Fruit fly (Drosophila melanogaster): ENCODE data around the gene Prosalpha4.

Gene Prosalpha4

dm6 chrX:16263415-16263814 is 12.7 kb upstream of the Prosalpha4 start (continued):
- TF ChIP-seq CG4328 (GFP tag; optimal IDR thresholded peaks at IDR 0.05) (peak; percentile 1), Sry-δ (GFP tag; optimal IDR thresholded peaks at IDR 0.05) (peak; percentile 15), ham (GFP tag; IDR thresholded peaks at IDR 0.05) (no peak), CG11695 (GFP tag; IDR thresholded peaks at IDR 0.05) (peak; percentile 78), CG30403 (GFP tag; optimal IDR thresholded peaks at IDR 0.05) (peak; percentile 68), CG6765 (GFP tag; optimal IDR thresholded peaks at IDR 0.05) (peak; percentile 20), z (GFP tag; IDR thresholded peaks at IDR 0.05) (0 out of 3 replicates have a peak, but pooled peaks have one; percentile 32), CoRest (tag; optimal IDR thresholded peaks at IDR 0.05) (peak; percentile 76), CG15011 (GFP tag; optimal IDR thresholded peaks at IDR 0.05) (peak; percentile 40), Sin3A (optimal IDR thresholded peaks at IDR 0.05) (no peak), pita (GFP tag; optimal IDR thresholded peaks at IDR 0.05) (no peak), caup (GFP tag; optimal IDR thresholded peaks at IDR 0.05; ENCODE audit: severe bottlenecking) (peak; percentile 73), unc-4 (GFP tag; IDR thresholded peaks at IDR 0.05; ENCODE audit: partially characterized antibody) (no peak), pb (GFP tag; optimal IDR thresholded peaks at IDR 0.05) (no peak), inv (GFP tag; IDR thresholded peaks at IDR 0.05; ENCODE audit: partially characterized antibody) (no peak), Side (GFP tag; optimal IDR thresholded peaks at IDR 0.05) (peak; percentile 30), YL-1 (GFP tag; optimal IDR thresholded peaks at IDR 0.05) (no peak), CG18262 (tag; optimal IDR thresholded peaks at IDR 0.05) (peak; percentile 79), CG11093 (GFP tag; IDR thresholded peaks at IDR 0.05) (peak; percentile 62; the same call in 1 of the 3 replicates), CG17802 (tag; optimal IDR thresholded peaks at IDR 0.05) (peak; percentile 43), B-H1 (GFP tag; IDR thresholded peaks at IDR 0.05) (peak; percentile 75), CG1024 (GFP tag; IDR thresholded peaks at IDR 0.05) (peak; percentile 58; the same call in 1 of the 2 replicates), Hr3 (GFP tag; optimal IDR thresholded peaks at IDR 0.05) (peak; percentile 66), sr (GFP tag; IDR thresholded peaks at IDR 0.05) (0 out of 3 replicates have a peak, but pooled peaks have one; percentile 28), CHES-1-like (GFP tag; optimal IDR thresholded peaks at IDR 0.05) (no peak), CG15479 (GFP tag; optimal IDR thresholded peaks at IDR 0.05) (no peak), CG14667 (GFP tag; IDR thresholded peaks at IDR 0.05) (peak; percentile 60), CG18764 (GFP tag; optimal IDR thresholded peaks at IDR 0.05) (peak; percentile 67), Sox100B (GFP tag; optimal IDR thresholded peaks at IDR 0.05) (no peak), CG15073 (GFP tag; optimal IDR thresholded peaks at IDR 0.05) (peak; percentile 38), abd-A (tag; optimal IDR thresholded peaks at IDR 0.05) (peak; percentile 50), CG17359 (tag; optimal IDR thresholded peaks at IDR 0.05) (peak; percentile 84), tx (GFP tag; optimal IDR thresholded peaks at IDR 0.05) (no peak), Dfd (GFP tag; optimal IDR thresholded peaks at IDR 0.05) (no peak), Meics (GFP tag; optimal IDR thresholded peaks at IDR 0.05) (peak; percentile 79), Dbx (GFP tag; IDR thresholded peaks at IDR 0.05) (peak; percentile 77), CG31388 (GFP tag; optimal IDR thresholded peaks at IDR 0.05) (peak; percentile 49), ken (GFP tag; IDR thresholded peaks at IDR 0.05) (peak; percentile 75), CG8388 (GFP tag; optimal IDR thresholded peaks at IDR 0.05) (peak; percentile 69), sim (GFP tag; IDR thresholded peaks at IDR 0.05) (0 out of 2 replicates have a peak, but pooled peaks have one; percentile 62), CG8765 (GFP tag; IDR thresholded peaks at IDR 0.05) (peak; percentile 76), Rfx (GFP tag; IDR thresholded peaks at IDR 0.05) (peak; percentile 77), Aef1 (GFP tag; IDR thresholded peaks at IDR 0.05) (peak; percentile 69), ATbp (GFP tag; optimal IDR thresholded peaks at IDR 0.05) (peak; percentile 72), Drgx (GFP tag; IDR thresholded peaks at IDR 0.05) (peak; percentile 57), fd3F (GFP tag; optimal IDR thresholded peaks at IDR 0.05) (peak; percentile 71), CG2678 (tag; optimal IDR thresholded peaks at IDR 0.05) (peak; percentile 86), CG7928 (GFP tag; optimal IDR thresholded peaks at IDR 0.05) (no peak), cas (GFP tag; IDR thresholded peaks at IDR 0.05) (no peak), Hmx (GFP tag; optimal IDR thresholded peaks at IDR 0.05) (no peak), jigr1 (GFP tag; IDR thresholded peaks at IDR 0.05) (0 out of 3 replicates have a peak, but pooled peaks have one; percentile 47)
